Fruit fly (Drosophila melanogaster): ENCODE data around the gene CG43861.
A peak's percentile ranks its signal among the peaks of the same experiment; 100 is the strongest.

Gene CG43861

DNA sequence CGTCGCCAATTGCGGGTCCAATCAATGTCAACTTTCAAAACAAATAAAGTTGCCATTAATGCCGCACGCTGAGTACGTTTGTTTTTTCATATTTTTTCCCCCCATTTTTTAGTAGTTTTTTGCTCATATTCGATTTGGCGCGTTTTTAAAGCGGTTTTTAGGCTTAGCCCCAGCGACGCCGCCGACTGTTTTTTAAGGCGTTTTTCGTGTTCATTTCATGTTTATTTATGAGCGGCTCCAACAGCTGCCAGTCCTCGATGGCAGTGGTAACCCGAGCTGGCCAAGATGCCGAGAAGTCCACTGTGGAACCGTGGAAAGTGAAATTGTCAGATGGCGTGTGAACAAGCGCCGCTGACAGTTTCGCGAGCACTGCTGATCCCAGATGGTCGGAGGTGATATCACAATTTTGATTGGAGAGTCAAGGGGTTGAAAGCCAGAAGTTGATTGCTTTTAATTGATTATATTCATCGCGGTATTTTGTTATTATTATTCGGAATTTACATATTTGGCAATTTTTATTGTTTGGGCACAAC is 69.0 kb downstream of the CG43861 start:
- TF ChIP-seq CTCF (optimal IDR thresholded peaks at IDR 0.05) = no peak
- no peak for TF ChIP-seq CG8478 (optimal IDR thresholded peaks at IDR 0.05)

DNA sequence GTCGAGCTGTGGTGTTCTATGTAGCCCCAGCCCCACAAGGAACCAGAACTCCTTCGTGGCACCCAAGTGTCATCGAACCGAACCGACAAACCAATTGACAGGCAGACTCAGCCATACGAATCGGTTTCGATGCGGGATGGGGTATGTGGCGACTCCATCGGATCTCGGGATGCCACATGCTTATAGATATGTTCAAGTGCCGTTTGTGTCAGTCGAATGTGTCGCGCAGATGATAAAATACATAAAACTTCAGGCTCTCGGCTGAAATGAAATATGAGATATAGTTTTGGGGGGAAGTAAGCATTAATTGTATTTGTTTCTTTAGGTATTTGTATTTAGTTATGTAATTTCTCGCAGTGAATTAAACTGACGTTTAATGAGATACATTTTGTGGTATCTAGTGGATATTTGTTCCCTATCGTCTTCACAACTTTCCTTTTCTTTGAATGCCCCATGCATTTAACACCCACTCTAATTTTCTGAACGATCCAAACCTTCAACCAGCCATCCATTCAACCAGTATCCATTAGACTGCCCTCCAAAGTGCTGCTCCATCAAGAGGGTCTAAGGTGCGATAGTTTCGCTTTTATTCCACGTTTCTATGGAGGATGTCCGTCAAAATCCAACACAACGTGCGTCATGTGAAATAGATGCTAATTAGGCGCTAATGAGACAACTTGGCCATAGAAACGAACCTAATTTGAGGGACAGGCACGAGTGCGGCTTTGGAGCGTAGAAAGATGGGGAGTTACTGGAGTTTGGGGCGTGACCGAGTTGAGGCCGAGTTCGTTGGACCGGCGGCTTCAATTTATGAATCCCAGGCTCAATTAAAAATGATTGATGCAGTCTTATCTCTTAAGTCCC is 72.5 kb downstream of the CG43861 start:
- TF ChIP-seq CTCF (optimal IDR thresholded peaks at IDR 0.05) (no peak), CG8478 (optimal IDR thresholded peaks at IDR 0.05) (no peak)

DNA sequence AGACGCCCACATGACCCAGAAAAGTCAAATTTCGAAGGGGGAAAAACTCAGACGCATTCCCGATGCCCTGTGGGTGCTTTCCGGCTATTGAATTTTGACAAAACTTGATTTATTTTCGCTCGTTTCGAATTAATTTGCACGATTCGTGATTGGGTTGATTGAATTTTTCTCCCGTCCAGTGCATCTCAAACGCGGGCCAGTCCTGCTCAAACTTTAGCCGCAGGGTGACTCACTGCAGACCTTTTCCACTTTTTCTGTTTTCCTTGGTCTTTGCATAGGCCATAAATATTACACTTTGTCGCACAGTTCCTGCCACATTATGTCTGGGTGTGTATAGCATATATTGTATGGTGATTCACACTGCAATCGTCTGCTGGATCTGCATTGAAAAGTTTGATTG is 74.0 kb downstream of the CG43861 start:
- TF ChIP-seq CG8478 (optimal IDR thresholded peaks at IDR 0.05) = no peak
- peak in 1 of 2 experiments; percentile 2 for TF ChIP-seq CTCF (optimal IDR thresholded peaks at IDR 0.05)

DNA sequence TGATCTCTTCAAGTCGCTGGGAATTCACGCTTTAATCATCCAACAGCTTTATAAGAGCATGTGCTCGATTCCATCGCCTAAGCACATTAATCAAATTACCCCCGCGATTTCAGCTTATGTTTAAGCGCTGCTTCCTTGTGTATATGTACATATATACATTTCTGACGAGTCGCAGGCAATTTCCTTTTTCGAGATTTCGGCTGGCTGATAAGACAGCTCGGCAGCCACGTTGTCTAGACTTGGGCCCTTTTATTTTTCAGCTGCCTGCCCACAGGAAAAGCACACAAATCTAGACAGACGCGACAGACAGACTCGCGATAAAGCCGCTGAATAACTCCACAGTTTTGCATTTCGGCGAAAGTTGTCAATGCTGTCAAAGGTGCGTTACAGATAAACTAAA is 74.6 kb downstream of the CG43861 start:
- TF ChIP-seq CG8478 (optimal IDR thresholded peaks at IDR 0.05) (no peak), CTCF (optimal IDR thresholded peaks at IDR 0.05) (no peak)

DNA sequence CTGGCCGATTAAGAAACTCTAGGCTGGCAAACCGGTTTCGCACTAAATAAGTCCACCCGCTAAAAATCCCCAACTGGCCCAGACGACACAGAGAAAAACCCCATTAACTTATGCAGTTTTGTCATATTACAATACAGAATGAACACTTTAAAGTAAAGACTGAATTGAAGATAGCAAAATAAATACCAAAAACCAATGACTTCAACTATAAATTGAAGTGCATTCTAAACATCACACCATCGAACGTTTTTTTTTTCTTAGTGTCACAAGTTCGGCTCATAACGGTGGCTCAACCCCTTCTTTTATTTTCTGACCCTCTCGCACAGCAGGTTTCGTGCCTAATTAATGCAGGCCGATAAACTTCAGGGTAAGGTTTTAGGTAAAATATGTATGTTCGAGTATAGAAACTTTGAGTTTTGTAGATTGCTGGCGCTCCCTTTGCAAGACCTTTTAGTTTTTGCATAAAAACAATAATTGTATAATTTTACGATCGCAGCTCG is 75.7 kb downstream of the CG43861 start:
- no peak for TF ChIP-seq CG8478 (optimal IDR thresholded peaks at IDR 0.05)
- TF ChIP-seq CTCF (optimal IDR thresholded peaks at IDR 0.05) = no peak

DNA sequence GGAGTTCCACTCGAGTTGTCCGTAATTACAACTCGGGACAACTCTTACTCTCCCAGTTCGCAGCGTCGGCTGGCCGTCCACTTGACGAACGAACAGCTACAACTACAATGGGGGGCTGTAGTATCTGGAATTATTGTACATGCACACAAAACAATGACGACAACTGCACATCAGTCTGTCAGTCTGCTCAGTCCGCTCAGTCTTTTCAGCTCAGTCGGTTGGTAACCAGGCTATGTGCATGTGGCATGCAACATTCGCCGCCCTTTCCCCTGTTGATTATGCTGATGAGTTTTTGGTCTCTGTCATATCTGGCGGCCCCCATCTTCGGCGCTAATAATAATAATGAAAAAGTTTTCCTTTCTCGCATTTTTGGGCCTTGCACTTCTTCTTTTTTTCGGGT is 77.0 kb downstream of the CG43861 start:
- TF ChIP-seq CTCF (optimal IDR thresholded peaks at IDR 0.05) (no peak), CG8478 (optimal IDR thresholded peaks at IDR 0.05) (no peak)

DNA sequence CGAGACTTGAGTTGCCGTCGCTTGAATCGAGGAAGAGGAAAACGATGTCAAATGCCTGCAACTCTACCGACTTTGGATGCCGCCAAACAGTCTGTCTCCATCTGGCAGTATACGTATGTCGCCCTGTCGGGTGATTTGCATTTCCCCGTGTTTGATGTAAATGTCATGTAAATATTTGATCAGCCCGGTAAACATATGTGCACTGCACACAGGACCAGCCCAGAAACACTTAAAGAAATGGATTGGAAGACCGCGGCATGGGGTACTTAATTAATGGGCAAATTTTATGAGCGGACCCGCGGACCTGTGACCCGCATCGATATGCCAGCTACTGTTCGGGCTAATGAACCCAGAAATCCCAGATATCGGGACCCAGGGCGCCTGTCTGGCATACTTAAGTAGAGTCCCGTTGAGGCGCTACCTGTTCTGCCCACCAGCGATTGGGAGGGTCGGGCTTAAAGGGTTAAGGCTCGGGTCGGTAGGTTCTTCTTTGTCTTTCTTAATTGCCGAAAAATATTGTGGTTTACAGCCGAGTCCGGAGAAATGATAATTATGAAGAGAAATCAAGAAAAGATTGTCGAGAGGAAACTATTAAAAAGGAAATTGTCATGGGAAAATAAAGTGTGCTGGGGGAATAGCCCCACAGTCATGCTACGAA is 79.1 kb downstream of the CG43861 start:
- TF ChIP-seq CTCF (optimal IDR thresholded peaks at IDR 0.05) = no peak
- TF ChIP-seq CG8478 (optimal IDR thresholded peaks at IDR 0.05) = no peak

DNA sequence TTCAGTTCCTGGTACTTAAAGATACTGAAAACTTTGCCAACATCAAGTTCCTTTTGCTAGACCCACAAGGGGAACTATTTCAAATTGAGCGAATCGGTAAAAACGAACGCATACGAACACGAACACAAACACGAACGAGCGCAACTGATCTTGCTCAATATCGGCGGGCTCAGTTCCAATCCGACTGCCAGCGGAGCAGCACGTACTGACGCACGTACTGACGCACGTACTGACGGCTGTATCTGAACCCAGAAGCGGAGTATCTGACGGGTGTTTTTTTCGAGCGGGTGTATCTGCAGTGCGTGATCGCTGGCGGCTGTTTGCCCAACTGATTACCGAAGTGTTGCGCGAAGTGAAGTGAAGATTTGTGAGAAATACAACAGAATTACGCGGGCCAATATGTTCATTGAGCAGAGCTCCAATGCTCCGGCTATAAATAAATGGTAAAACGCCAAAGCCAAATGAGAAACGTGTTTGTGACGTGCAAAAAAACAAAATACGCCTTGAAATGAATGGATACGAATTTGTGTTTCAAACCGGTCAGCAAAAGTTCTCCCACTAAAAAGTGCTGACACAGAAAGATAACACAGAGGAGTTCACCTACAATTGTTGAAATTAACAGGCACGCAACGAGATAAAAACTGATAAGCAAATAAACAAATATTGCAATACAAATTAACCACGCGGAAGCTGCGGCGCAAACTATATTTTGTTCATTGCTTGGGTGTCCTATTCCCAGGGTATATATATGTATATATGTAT is 81.8 kb downstream of the CG43861 start:
- TF ChIP-seq CTCF (optimal IDR thresholded peaks at IDR 0.05) (no peak), CG8478 (optimal IDR thresholded peaks at IDR 0.05) (no peak)

DNA sequence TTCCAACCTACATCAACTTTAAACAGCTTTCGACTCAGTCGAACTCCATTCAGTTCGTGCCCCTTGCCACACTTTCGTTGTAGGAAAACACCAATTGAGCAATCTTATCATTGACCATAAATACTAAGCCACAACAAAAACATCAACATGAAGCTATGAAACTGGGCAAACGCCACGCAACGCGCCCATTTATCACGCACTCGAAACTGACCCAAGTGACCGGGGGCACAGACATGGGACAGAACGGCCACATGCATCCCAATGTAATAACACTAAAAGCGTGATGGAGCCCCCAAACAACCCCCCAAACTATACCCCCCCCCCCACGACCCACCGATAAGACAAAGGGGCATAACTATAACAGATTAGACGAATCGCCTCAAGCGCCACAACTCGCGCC is 84.6 kb downstream of the CG43861 start:
- no peak for TF ChIP-seq CG8478 (optimal IDR thresholded peaks at IDR 0.05)
- no peak for TF ChIP-seq CTCF (optimal IDR thresholded peaks at IDR 0.05)

DNA sequence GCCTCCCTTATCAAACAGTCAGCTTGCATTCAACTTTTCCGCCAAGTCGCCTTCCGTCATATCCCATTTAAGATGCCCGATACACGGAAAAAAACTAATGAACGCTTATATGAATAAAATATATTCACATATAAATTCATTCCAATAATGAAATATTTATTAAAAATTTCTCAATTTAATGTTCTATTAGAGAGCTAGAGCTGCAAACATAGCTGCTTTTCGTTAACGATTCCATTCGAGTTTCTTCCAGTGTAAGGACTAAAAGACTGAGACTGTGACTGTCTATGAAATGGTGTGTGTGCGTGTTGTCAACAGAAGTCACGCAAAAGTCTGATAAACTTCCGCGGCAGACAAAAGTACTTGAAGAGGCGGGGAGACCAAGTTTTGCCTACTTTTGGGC is 87.0 kb downstream of the CG43861 start:
- TF ChIP-seq CTCF (optimal IDR thresholded peaks at IDR 0.05) (no peak), CG8478 (optimal IDR thresholded peaks at IDR 0.05) (no peak)

DNA sequence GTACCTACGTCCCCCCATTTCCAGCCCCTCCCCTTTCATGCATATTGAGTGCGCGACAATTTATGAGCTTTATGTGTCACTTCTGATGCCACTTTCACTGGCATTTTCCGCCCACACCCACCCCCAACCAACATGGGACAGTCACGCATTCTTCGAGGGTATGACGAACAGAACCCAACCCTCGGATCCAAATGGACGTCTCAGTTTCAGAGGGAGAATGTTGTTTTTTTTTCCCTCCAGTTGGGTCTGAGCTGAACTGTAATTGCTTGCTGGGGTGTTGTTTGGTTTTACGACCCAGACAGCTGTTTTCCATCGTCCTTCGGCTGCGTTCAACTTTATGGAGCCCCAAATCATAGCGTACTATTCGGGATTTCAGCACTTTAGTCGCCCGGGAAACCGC is 93.3 kb downstream of the CG43861 start:
- TF ChIP-seq CG8478 (optimal IDR thresholded peaks at IDR 0.05) (no peak), CTCF (optimal IDR thresholded peaks at IDR 0.05) (no peak)

Measured in S2 (cell line).